Worm (Caenorhabditis elegans) whole organism, mixed stage, embryonic: ENCODE measurements around the gene str-225.

ENCODE experiments used
- M03D4.4 ChIP-seq: sonication (generic microtip); optimal IDR thresholded peaks from 2 replicates; lab custom pipeline; 2017; ENCODE audit warnings: mild to moderate bottlenecking, missing genetic modification characterization, missing compliant biosample characterization
- bed-3 ChIP-seq: fragments of 200-800 bp; sonication (Bioruptor generic); optimal IDR thresholded peaks from 3 replicates; lab custom pipeline; 2018; ENCODE audit warnings: mild to moderate bottlenecking, missing genetic modification characterization, moderate library complexity, missing compliant biosample characterization
- ceh-39 ChIP-seq: fragments of 150-350 bp; optimal IDR thresholded peaks from 2 replicates; lab custom pipeline; 2014; ENCODE audit warnings: missing biosample characterization, missing genetic modification characterization
- ceh-43 ChIP-seq: fragments of 200-800 bp; sonication (Bioruptor generic); optimal IDR thresholded peaks from 2 replicates; lab custom pipeline; 2018; ENCODE audit warnings: mild to moderate bottlenecking, missing genetic modification characterization, moderate library complexity, missing compliant biosample characterization
- ceh-83 ChIP-seq: fragments of 200-800 bp; sonication (Bioruptor generic); optimal IDR thresholded peaks from 2 replicates; lab custom pipeline; 2018; ENCODE audit warnings: mild to moderate bottlenecking, missing genetic modification characterization, missing compliant biosample characterization
- ces-1 ChIP-seq: fragments of 150-350 bp; optimal IDR thresholded peaks from 2 replicates; lab custom pipeline; 2014; ENCODE audit warnings: missing biosample characterization, missing genetic modification reagents, missing genetic modification characterization
- cnd-1 ChIP-seq: fragments of 200-800 bp; sonication (Bioruptor generic); optimal IDR thresholded peaks from 2 replicates; lab custom pipeline; 2018; ENCODE audit warnings: mild to moderate bottlenecking, missing genetic modification characterization, missing compliant biosample characterization
- drap-1 ChIP-seq: fragments of 200-800 bp; sonication (Bioruptor generic); optimal IDR thresholded peaks from 3 replicates; lab custom pipeline; 2018; ENCODE audit warnings: mild to moderate bottlenecking, missing genetic modification characterization, missing compliant biosample characterization
- elt-1 ChIP-seq: sonication (generic microtip); optimal IDR thresholded peaks from 2 replicates; lab custom pipeline; 2017; ENCODE audit warnings: missing genetic modification characterization, mild to moderate bottlenecking, missing compliant biosample characterization, antibody characterized with exemption, moderate library complexity, borderline replicate concordance; ENCODE audit not compliant: insufficient read depth
- elt-3 ChIP-seq: fragments of 150-350 bp; optimal IDR thresholded peaks from 2 replicates; lab custom pipeline; 2014; ENCODE audit warnings: missing biosample characterization, missing genetic modification characterization
- flh-1 ChIP-seq: fragments of 200-800 bp; sonication (Bioruptor generic); optimal IDR thresholded peaks from 2 replicates; lab custom pipeline; 2018; ENCODE audit warnings: mild to moderate bottlenecking, missing genetic modification characterization, moderate library complexity, missing compliant biosample characterization
- ham-2 ChIP-seq: fragments of 200-800 bp; sonication (Bioruptor generic); optimal IDR thresholded peaks from 2 replicates; lab custom pipeline; 2018; ENCODE audit warnings: mild to moderate bottlenecking, missing genetic modification characterization, missing compliant biosample characterization
- hlh-1 ChIP-seq: fragments of 150-350 bp; optimal IDR thresholded peaks from 2 replicates; lab custom pipeline; 2014; ENCODE audit warnings: missing biosample characterization, missing genetic modification reagents, missing genetic modification characterization
- lin-13 ChIP-seq: fragments of 150-350 bp; optimal IDR thresholded peaks from 2 replicates; lab custom pipeline; 2014; ENCODE audit warnings: missing biosample characterization, missing genetic modification characterization
- lin-32 ChIP-seq: fragments of 200-800 bp; sonication (Bioruptor generic); optimal IDR thresholded peaks from 2 replicates; lab custom pipeline; 2018; ENCODE audit warnings: mild to moderate bottlenecking, missing genetic modification characterization, missing compliant biosample characterization
- lsy-2 ChIP-seq: fragments of 150-350 bp; optimal IDR thresholded peaks from 2 replicates; lab custom pipeline; 2014; ENCODE audit warnings: missing biosample characterization, missing genetic modification characterization
- mab-5 ChIP-seq: fragments of 150-350 bp; optimal IDR thresholded peaks from 2 replicates; lab custom pipeline; 2014; ENCODE audit warnings: missing biosample characterization, missing genetic modification characterization
- mep-1 ChIP-seq: fragments of 150-350 bp; optimal IDR thresholded peaks from 2 replicates; lab custom pipeline; 2017; ENCODE audit warnings: missing biosample characterization, missing genetic modification reagents, missing genetic modification characterization, inconsistent platforms
- mls-2 ChIP-seq: sonication (generic microtip); optimal IDR thresholded peaks from 2 replicates; lab custom pipeline; 2016; ENCODE audit warnings: mild to moderate bottlenecking, missing genetic modification characterization, moderate library complexity, missing compliant biosample characterization
- nhr-12 ChIP-seq: fragments of 150-350 bp; optimal IDR thresholded peaks from 2 replicates; lab custom pipeline; 2014; ENCODE audit warnings: missing biosample characterization, missing genetic modification characterization
- nhr-2 ChIP-seq: fragments of 150-350 bp; optimal IDR thresholded peaks from 2 replicates; lab custom pipeline; 2014; ENCODE audit warnings: missing biosample characterization, missing genetic modification characterization
- nhr-237 ChIP-seq: fragments of 150-350 bp; optimal IDR thresholded peaks from 2 replicates; lab custom pipeline; 2014; ENCODE audit warnings: missing biosample characterization, missing genetic modification characterization
- nhr-76 ChIP-seq: sonication (generic microtip); optimal IDR thresholded peaks from 2 replicates; lab custom pipeline; 2017; ENCODE audit warnings: missing biosample characterization, missing genetic modification characterization
- pha-4 ChIP-seq: fragments of 150-350 bp; optimal IDR thresholded peaks from 2 replicates; lab custom pipeline; 2018; ENCODE audit warnings: missing biosample characterization, missing genetic modification reagents, missing genetic modification characterization
- sem-2 ChIP-seq: fragments of 200-800 bp; sonication (Bioruptor generic); optimal IDR thresholded peaks from 2 replicates; lab custom pipeline; 2018; ENCODE audit warnings: mild to moderate bottlenecking, missing genetic modification characterization, missing compliant biosample characterization
- snpc-4 ChIP-seq: fragments of 150-350 bp; optimal IDR thresholded peaks from 2 replicates; lab custom pipeline; 2014; ENCODE audit warnings: missing biosample characterization, missing genetic modification characterization
- sptf-1 ChIP-seq: sonication (generic microtip); optimal IDR thresholded peaks from 2 replicates; lab custom pipeline; 2017; ENCODE audit warnings: mild to moderate bottlenecking, missing genetic modification characterization, moderate library complexity, missing compliant biosample characterization
- tbx-8 ChIP-seq: fragments of 200-800 bp; sonication (Bioruptor generic); optimal IDR thresholded peaks from 2 replicates; lab custom pipeline; 2018; ENCODE audit warnings: mild to moderate bottlenecking, missing genetic modification characterization, moderate library complexity, missing compliant biosample characterization
- unc-120 ChIP-seq: sonication (generic microtip); optimal IDR thresholded peaks from 2 replicates; lab custom pipeline; 2017; ENCODE audit warnings: missing genetic modification characterization, missing compliant biosample characterization; ENCODE audit not compliant: poor library complexity, severe bottlenecking
- unc-39 ChIP-seq: fragments of 150-350 bp; optimal IDR thresholded peaks from 2 replicates; lab custom pipeline; 2014; ENCODE audit warnings: missing biosample characterization, missing genetic modification characterization
- unc-62 ChIP-seq: fragments of 150-350 bp; optimal IDR thresholded peaks from 2 replicates; lab custom pipeline; 2014; ENCODE audit warnings: missing biosample characterization, missing genetic modification reagents, missing genetic modification characterization
- zip-8 ChIP-seq: fragments of 150-350 bp; optimal IDR thresholded peaks from 2 replicates; lab custom pipeline; 2014; ENCODE audit warnings: missing biosample characterization, missing genetic modification characterization
- ztf-11 ChIP-seq: fragments of 150-350 bp; optimal IDR thresholded peaks from 2 replicates; lab custom pipeline; 2014; ENCODE audit warnings: missing biosample characterization, missing genetic modification characterization

Gene str-225

ce11 chrV:3535260-3535659 is 27.6 kb downstream of the str-225 start, which contains the start of gene nhr-221:
nhr-221 (minus strand) TSS chrV:3535360.
- TF ChIP-seq ceh-83 (GFP tag; lab: Kevin White, UChicago) (no peak), pha-4 (tag; lab: Kevin White, UChicago) (no peak), unc-62 (GFP tag; lab: Kevin White, UChicago) (no peak), ztf-11 (tag; lab: Kevin White, UChicago) (no peak), ceh-43 (no peak), ceh-39 (no peak), elt-3 (no peak), zip-8 (tag; lab: Kevin White, UChicago) (no peak), lin-13 (no peak), lsy-2 (tag; lab: Kevin White, UChicago) (no peak), nhr-12 (no peak), nhr-237 (tag; lab: Kevin White, UChicago) (no peak), sptf-1 (no peak), tbx-8 (GFP tag; lab: Kevin White, UChicago) (no peak), mep-1 (tag; lab: Kevin White, UChicago) (no peak), nhr-2 (no peak)

DNA sequence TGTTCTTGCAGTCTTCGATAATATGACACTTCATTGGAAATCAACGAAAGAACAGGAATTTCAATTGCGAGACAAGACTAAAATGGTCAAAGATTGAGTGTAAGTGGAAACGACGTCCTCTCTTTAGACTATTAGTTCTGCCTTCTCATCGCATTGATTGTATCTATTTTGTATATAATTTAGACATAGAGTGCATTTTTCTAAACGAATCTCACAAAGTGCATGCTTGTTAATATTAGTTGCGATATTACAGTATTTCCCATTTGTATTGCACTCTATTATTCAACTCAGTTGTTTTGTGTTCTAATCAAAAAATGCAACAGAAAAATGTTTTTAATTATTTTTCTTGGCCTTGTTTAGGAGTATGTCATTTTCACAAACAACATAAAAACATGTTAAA is 30.7 kb downstream of the str-225 start, which contains the start of gene nhr-93:
nhr-93 (minus strand) TSS at position 101 of the 400 bp plus-strand sequence.
- no peak for TF ChIP-seq unc-62 (GFP tag; lab: Kevin White, UChicago)
- TF ChIP-seq lsy-2 (tag; lab: Kevin White, UChicago), result no peak

ce11 chrV:3541117-3541516 is 33.5 kb downstream of the str-225 start, which contains the start of gene srbc-67:
srbc-67 (minus strand) TSS chrV:3541217.
- TF ChIP-seq ztf-11 (tag; lab: Kevin White, UChicago), result no peak
- TF ChIP-seq hlh-1 (tag; lab: Kevin White, UChicago), result no peak
- TF ChIP-seq pha-4 (tag; lab: Kevin White, UChicago), result no peak
- TF ChIP-seq mab-5 (tag; lab: Kevin White, UChicago), result no peak
- no peak for TF ChIP-seq lsy-2 (tag; lab: Kevin White, UChicago)
- no peak for TF ChIP-seq mls-2 (tag; lab: Kevin White, UChicago)
- no peak for TF ChIP-seq M03D4.4
- TF ChIP-seq nhr-76 (tag; lab: Kevin White, UChicago), result no peak
- TF ChIP-seq unc-62 (GFP tag; lab: Kevin White, UChicago), result no peak
- no peak for TF ChIP-seq bed-3 (GFP tag; lab: Kevin White, UChicago)

DNA sequence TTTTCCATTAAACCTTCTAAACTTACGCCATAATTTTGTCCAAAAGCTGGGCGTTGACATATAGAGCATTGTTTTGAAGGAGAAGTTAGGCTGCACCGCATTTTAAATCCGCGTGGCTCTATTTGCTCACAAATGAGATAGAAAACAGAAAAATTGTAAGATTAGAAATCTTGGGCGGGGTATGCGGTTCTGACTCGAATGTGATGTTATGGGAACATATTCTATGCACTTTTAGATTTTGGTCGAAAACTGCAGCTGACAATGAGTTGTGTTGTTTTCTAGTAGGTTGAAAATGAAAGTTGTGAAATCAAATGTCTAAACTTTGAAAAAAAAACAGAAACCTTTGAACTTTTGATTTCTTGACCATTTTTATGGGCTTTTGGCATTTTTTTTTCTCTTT is 35.7 kb downstream of the str-225 start, which contains the start of gene nhr-222:
nhr-222 (minus strand) TSS at position 101 of the 400 bp plus-strand sequence.
- TF ChIP-seq ztf-11 (tag; lab: Kevin White, UChicago), result no peak
- no peak for TF ChIP-seq flh-1 (GFP tag; lab: Kevin White, UChicago)
- no peak for TF ChIP-seq elt-1 (tag; lab: Kevin White, UChicago)
- TF ChIP-seq sptf-1, result no peak
- TF ChIP-seq mep-1 (tag; lab: Kevin White, UChicago), result no peak
- TF ChIP-seq lsy-2 (tag; lab: Kevin White, UChicago), result no peak
- TF ChIP-seq mab-5 (tag; lab: Kevin White, UChicago), result no peak
- no peak for TF ChIP-seq cnd-1
- no peak for TF ChIP-seq snpc-4 (tag; lab: Kevin White, UChicago)
- no peak for TF ChIP-seq M03D4.4
- no peak for TF ChIP-seq lin-13
- TF ChIP-seq tbx-8 (GFP tag; lab: Kevin White, UChicago), result no peak
- no peak for TF ChIP-seq unc-39 (tag; lab: Kevin White, UChicago)
- no peak for TF ChIP-seq zip-8 (tag; lab: Kevin White, UChicago)
- no peak for TF ChIP-seq nhr-76 (tag; lab: Kevin White, UChicago)
- TF ChIP-seq sem-2, result no peak
- TF ChIP-seq drap-1, result no peak
- TF ChIP-seq nhr-12, result no peak
- no peak for TF ChIP-seq ceh-43

DNA sequence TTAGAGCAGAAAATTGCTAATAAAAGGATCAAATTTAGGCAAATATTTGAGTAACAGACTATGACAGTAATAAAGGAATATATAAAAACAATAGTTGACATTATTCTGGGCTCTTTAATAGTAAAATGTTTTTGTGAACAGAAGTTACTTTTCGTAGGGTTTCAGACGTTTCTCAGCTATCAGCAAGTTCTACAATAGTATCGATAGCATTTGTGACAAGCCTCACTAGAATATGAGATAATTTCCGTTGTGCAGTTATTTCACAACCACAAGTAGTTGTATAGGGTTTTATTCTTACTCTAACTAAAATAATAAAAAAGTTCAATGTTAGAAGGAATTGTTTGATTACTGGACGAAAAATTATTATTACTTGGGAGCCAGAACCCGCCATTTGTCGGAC is 38.9 kb downstream of the str-225 start, which contains the start of gene srbc-68:
srbc-68 (minus strand) TSS at position 101 of the 400 bp plus-strand sequence.
- no peak for TF ChIP-seq sem-2
- TF ChIP-seq lin-32 (GFP tag; lab: Kevin White, UChicago), result no peak
- no peak for TF ChIP-seq ztf-11 (tag; lab: Kevin White, UChicago)

ce11 chrV:3548798-3549197 is 41.2 kb downstream of the str-225 start, which contains the start of gene srw-130:
srw-130 (minus strand) TSS chrV:3548898.
- TF ChIP-seq M03D4.4 (no peak), mep-1 (tag; lab: Kevin White, UChicago) (no peak), unc-120 (no peak), bed-3 (GFP tag; lab: Kevin White, UChicago) (no peak), sem-2 (no peak), flh-1 (GFP tag; lab: Kevin White, UChicago) (no peak), pha-4 (tag; lab: Kevin White, UChicago) (no peak), lin-13 (no peak), ztf-11 (tag; lab: Kevin White, UChicago) (no peak), elt-3 (no peak), drap-1 (no peak), zip-8 (tag; lab: Kevin White, UChicago) (no peak), unc-62 (GFP tag; lab: Kevin White, UChicago) (no peak), nhr-2 (no peak), unc-39 (tag; lab: Kevin White, UChicago) (no peak), sptf-1 (no peak), hlh-1 (tag; lab: Kevin White, UChicago) (no peak), ham-2 (GFP tag; lab: Kevin White, UChicago) (no peak), ces-1 (no peak)
